Worm (Caenorhabditis elegans): ENCODE data around the gene T25F10.4.

T25F10.4 gene

ce11 chrV:6792565-6792964 is 30.3 kb upstream of the T25F10.4 start, which contains the start of gene gck-2:
gck-2 (minus strand) TSS chrV:6792665.
- TF ChIP-seq Y116A8C.19 (tag; optimal IDR thresholded peaks at IDR 0.05; ENCODE audit: borderline replicate concordance) = no peak
- no peak for TF ChIP-seq pag-3 (tag; optimal IDR thresholded peaks at IDR 0.05; ENCODE audit: borderline replicate concordance, insufficient read depth)
- no peak for TF ChIP-seq C16A3.4 (tag; optimal IDR thresholded peaks at IDR 0.05)
- TF ChIP-seq pax-3 (tag; optimal IDR thresholded peaks at IDR 0.05) = no peak

DNA sequence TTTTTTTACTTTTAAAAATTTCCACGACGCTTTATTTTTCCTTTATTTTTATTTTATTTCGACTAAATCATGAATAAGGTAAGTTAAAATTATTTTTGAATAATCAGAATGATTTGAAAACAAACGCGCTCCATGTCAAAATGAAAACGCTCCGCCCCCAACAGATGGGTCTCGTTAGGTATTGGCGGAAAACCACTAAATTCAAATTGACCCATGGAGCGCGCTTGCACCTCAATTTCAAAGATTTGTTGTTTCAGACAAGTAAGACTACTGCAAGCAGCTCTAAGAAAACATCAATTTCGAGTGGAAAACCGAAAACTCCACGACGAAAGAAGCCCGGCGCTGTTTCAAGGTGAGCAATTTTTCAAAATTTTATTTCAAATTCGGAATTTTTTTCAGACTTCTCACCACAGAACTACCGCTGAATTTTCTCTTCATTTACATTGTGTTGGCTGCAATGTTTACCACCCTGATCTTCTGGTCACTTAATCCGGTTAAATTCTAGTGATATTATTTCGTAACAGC is 25.7 kb upstream of the T25F10.4 start, which contains the start of gene ZC404.2:
Gene ZC404.2, plus strand, starts transcription at position 47 of the 525 bp plus-strand sequence.
- peak in 1 of 2 experiments; percentile 68 for TF ChIP-seq efl-1 (optimal IDR thresholded peaks at IDR 0.05)
- TF ChIP-seq efl-1 (GFP tag; optimal IDR thresholded peaks at IDR 0.05 in 1 of 2) = peak; percentile 38 to 86
- peak in 1 of 3 experiments; percentile 43 for TF ChIP-seq dpl-1 (GFP tag; optimal IDR thresholded peaks at IDR 0.05)
- peak in 1 of 2 experiments; percentile 30 for TF ChIP-seq lin-35 (GFP tag; optimal IDR thresholded peaks at IDR 0.05)
- TF ChIP-seq skn-1 (tag; optimal IDR thresholded peaks at IDR 0.05) = no peak

- TF ChIP-seq fkh-10 (GFP tag; optimal IDR thresholded peaks at IDR 0.05) = peak; percentile 3
- TF ChIP-seq Y116A8C.19 (tag; optimal IDR thresholded peaks at IDR 0.05; ENCODE audit: borderline replicate concordance) = no peak
- TF ChIP-seq jun-1 (tag; optimal IDR thresholded peaks at IDR 0.05) = peak; percentile 61
- TF ChIP-seq xbp-1 (tag; optimal IDR thresholded peaks at IDR 0.05) = peak; percentile 79
- TF ChIP-seq hlh-17 (GFP tag; optimal IDR thresholded peaks at IDR 0.05; ENCODE audit: borderline replicate concordance) = no peak
- peak; percentile 65 for TF ChIP-seq elt-2 (tag; optimal IDR thresholded peaks at IDR 0.05)
- peak; percentile 66 for TF ChIP-seq unc-86 (tag; optimal IDR thresholded peaks at IDR 0.05)
- peak; percentile 62 for TF ChIP-seq isw-1 (GFP tag; IDR thresholded peaks at IDR 0.05)
- TF ChIP-seq lin-15B (tag; optimal IDR thresholded peaks at IDR 0.05) = peak; percentile 57
- peak; percentile 92 for TF ChIP-seq rnt-1 (tag; optimal IDR thresholded peaks at IDR 0.05)
- TF ChIP-seq swsn-7 (tag; optimal IDR thresholded peaks at IDR 0.05) = peak; percentile 81
- TF ChIP-seq zag-1 (tag; optimal IDR thresholded peaks at IDR 0.05) = no peak
- TF ChIP-seq sptf-1 (tag; optimal IDR thresholded peaks at IDR 0.05) = no peak
- TF ChIP-seq unc-30 (tag; optimal IDR thresholded peaks at IDR 0.05) = no peak
- peak; percentile 20; the same call in 1 of the 2 replicates for TF ChIP-seq mab-9 (GFP tag; IDR thresholded peaks at IDR 0.05)
- TF ChIP-seq mep-1 (tag; optimal IDR thresholded peaks at IDR 0.05) = peak; percentile 81
- TF ChIP-seq mdl-1 (tag; optimal IDR thresholded peaks at IDR 0.05) = peak in 1 of 2 experiments; percentile 65
- TF ChIP-seq C16A3.4 (tag; optimal IDR thresholded peaks at IDR 0.05) = peak; percentile 83
- peak; percentile 80 for TF ChIP-seq lin-39 (tag; optimal IDR thresholded peaks at IDR 0.05)
- TF ChIP-seq dpl-1 (GFP tag; optimal IDR thresholded peaks at IDR 0.05) = peak; percentile 94 to 95 (median 94)
- TF ChIP-seq sox-4 (tag; optimal IDR thresholded peaks at IDR 0.05) = peak; percentile 70
- no peak for TF ChIP-seq ces-1 (GFP tag; optimal IDR thresholded peaks at IDR 0.05)
- no peak for TF ChIP-seq unc-62 (GFP tag; optimal IDR thresholded peaks at IDR 0.05)
- no peak for TF ChIP-seq pax-3 (tag; optimal IDR thresholded peaks at IDR 0.05)
- TF ChIP-seq hlh-4 (tag; optimal IDR thresholded peaks at IDR 0.05) = no peak
- no peak for TF ChIP-seq aha-1 (tag; optimal IDR thresholded peaks at IDR 0.05)
- no peak for TF ChIP-seq sup-37 (GFP tag; optimal IDR thresholded peaks at IDR 0.05)
- TF ChIP-seq skn-1 (tag; optimal IDR thresholded peaks at IDR 0.05) = peak; percentile 90
- TF ChIP-seq F16B12.6 (tag; optimal IDR thresholded peaks at IDR 0.05) = peak; percentile 28
- no peak for TF ChIP-seq nhr-84 (tag; optimal IDR thresholded peaks at IDR 0.05)
- TF ChIP-seq elt-3 (tag; optimal IDR thresholded peaks at IDR 0.05) = peak in 2 of 6 experiments; percentile 42 to 55
- TF ChIP-seq efl-3 (GFP tag; optimal IDR thresholded peaks at IDR 0.05) = no peak
- TF ChIP-seq mef-2 (tag; optimal IDR thresholded peaks at IDR 0.05) = no peak
- TF ChIP-seq unc-130 (tag; optimal IDR thresholded peaks at IDR 0.05) = peak; percentile 95
- TF ChIP-seq nhr-11 (tag; optimal IDR thresholded peaks at IDR 0.05) = peak; percentile 25
- no peak for TF ChIP-seq ceh-63 (GFP tag; optimal IDR thresholded peaks at IDR 0.05)
- TF ChIP-seq ceh-88 (GFP tag; IDR thresholded peaks at IDR 0.05) = no peak
- no peak for TF ChIP-seq nhr-28 (tag; optimal IDR thresholded peaks at IDR 0.05)
- TF ChIP-seq lsy-2 (tag; optimal IDR thresholded peaks at IDR 0.05) = peak; percentile 76 to 78
- no peak for TF ChIP-seq vab-15 (tag; optimal IDR thresholded peaks at IDR 0.05)
- TF ChIP-seq nhr-90 (tag; optimal IDR thresholded peaks at IDR 0.05; ENCODE audit: poor library complexity) = peak; percentile 81
- no peak for TF ChIP-seq tlp-1 (tag; optimal IDR thresholded peaks at IDR 0.05)
These were observed 22.7 kb upstream of the T25F10.4 start, which contains the start of the genes spn-4 and spe-39 for ce11 chrV:6784853-6785492. spn-4 (minus strand) TSS chrV:6784903. spe-39 (plus strand) TSS chrV:6785451.

Measured in whole organism, L1 larva.